Worm (Caenorhabditis elegans) whole organism, midembryonic: Measurements from ENCODE around the gene rog-1.

ENCODE experiments used
- T22C8.4 ChIP-seq: fragments of 200-800 bp; sonication (Bioruptor generic); IDR thresholded peaks from 2 replicates; pipeline ENCODE4 v1.3.6; 2022; ENCODE audit warnings: missing genetic modification characterization, missing compliant biosample characterization
- cog-1 ChIP-seq: sonication (generic microtip); optimal IDR thresholded peaks from 2 replicates; lab custom pipeline; 2016; ENCODE audit warnings: missing genetic modification characterization, missing compliant biosample characterization
- flt-1 ChIP-seq: fragments of 200-800 bp; sonication (Bioruptor generic); IDR thresholded peaks from 2 replicates; pipeline ENCODE4 v1.3.6; 2022; ENCODE audit warnings: missing genetic modification characterization, missing compliant biosample characterization
- klf-2 ChIP-seq: fragments of 200-800 bp; sonication (Bioruptor generic); conservative IDR thresholded peaks from 2 replicates; pipeline ENCODE4 v1.3.6; 2022; ENCODE audit warnings: missing genetic modification reagents, missing genetic modification characterization, missing compliant biosample characterization
- ref-1 ChIP-seq: fragments of 200-800 bp; sonication (Bioruptor generic); conservative IDR thresholded peaks from 2 replicates; pipeline ENCODE4 v1.3.6; 2022; ENCODE audit warnings: missing genetic modification reagents, missing genetic modification characterization, missing compliant biosample characterization
- tab-1 ChIP-seq: fragments of 200-800 bp; sonication (Bioruptor generic); IDR thresholded peaks from 2 replicates; pipeline ENCODE4 v1.3.6; 2022; ENCODE audit warnings: missing genetic modification characterization, missing compliant biosample characterization
- ztf-23 ChIP-seq: fragments of 200-800 bp; sonication (Bioruptor generic); IDR thresholded peaks from 2 replicates; pipeline ENCODE4 v1.3.6; 2022; ENCODE audit warnings: missing genetic modification reagents, missing genetic modification characterization, missing compliant biosample characterization
- ztf-29 ChIP-seq: fragments of 200-800 bp; sonication (Bioruptor generic); IDR thresholded peaks from 2 replicates; pipeline ENCODE4 v1.3.6; 2022; ENCODE audit warnings: missing genetic modification reagents, missing genetic modification characterization, missing compliant biosample characterization

DNA sequence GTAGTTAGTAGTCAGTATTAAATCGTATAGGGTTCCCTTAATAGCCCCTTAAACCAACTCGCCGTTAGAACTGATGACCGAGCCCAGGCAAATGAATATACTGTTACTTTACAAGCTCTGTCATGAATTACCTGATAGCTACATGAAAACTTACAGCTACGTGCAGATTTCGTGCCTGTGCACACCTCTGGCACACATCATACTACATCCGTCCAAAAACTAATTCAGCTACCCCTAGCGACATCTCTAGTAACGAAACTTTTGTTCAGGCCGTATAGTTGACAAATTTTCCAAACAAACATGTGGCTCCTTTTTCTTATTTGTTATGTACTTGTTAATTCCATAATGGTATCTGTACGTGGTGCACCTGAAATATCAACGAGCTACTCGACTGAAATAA is 25.3 kb upstream of the rog-1 start, which contains the start of gene F54D12.1:
- TF ChIP-seq ztf-29 (GFP tag; lab: Robert Waterston, UW) (no peak), ztf-23 (GFP tag; lab: Robert Waterston, UW) (no peak), T22C8.4 (GFP tag; lab: Robert Waterston, UW) (no peak), tab-1 (GFP tag; lab: Robert Waterston, UW) (no peak), flt-1 (GFP tag; lab: Robert Waterston, UW) (no peak), cog-1 (tag; lab: Kevin White, UChicago) (no peak), klf-2 (no peak), ref-1 (GFP tag; lab: Robert Waterston, UW) (no peak)
